Fruit fly (Drosophila melanogaster) S2 (cell line): Measurements from ENCODE around the gene holn1.

ENCODE experiments used
- CG8478 ChIP-seq: fragments of >200 bp; optimal IDR thresholded peaks from 2 replicates; lab custom pipeline; 2018
- CTCF ChIP-seq, 2 experiments: fragments of >200 bp; optimal IDR thresholded peaks; 2 replicates each; lab custom pipeline; 2018

dm6 chr2L:10395035-10395434 lies 40.8 kb upstream of the holn1 start:
- TF ChIP-seq CG8478 (lab: Kevin White, UChicago), result no peak
- TF ChIP-seq CTCF (optimal IDR thresholded peaks at IDR 0.05; lab: Kevin White, UChicago), result no peak
